Worm (Caenorhabditis elegans) whole organism, midembryonic: Measurements from ENCODE around the gene F11G11.14.
"Not testable (repeated sequence)": the region's sequence is repeated elsewhere in the genome, so short reads cannot be mapped to it uniquely, and the experiment has no call there.

Experiments
- T22C8.4 ChIP-seq: fragments of 200-800 bp; sonication (Bioruptor generic); IDR thresholded peaks from 2 replicates; pipeline ENCODE4 v1.3.6; 2022; ENCODE audit warnings: missing genetic modification characterization, missing compliant biosample characterization
- cog-1 ChIP-seq: sonication (generic microtip); optimal IDR thresholded peaks from 2 replicates; lab custom pipeline; 2016; ENCODE audit warnings: missing genetic modification characterization, missing compliant biosample characterization
- flt-1 ChIP-seq: fragments of 200-800 bp; sonication (Bioruptor generic); IDR thresholded peaks from 2 replicates; pipeline ENCODE4 v1.3.6; 2022; ENCODE audit warnings: missing genetic modification characterization, missing compliant biosample characterization
- klf-2 ChIP-seq: fragments of 200-800 bp; sonication (Bioruptor generic); conservative IDR thresholded peaks from 2 replicates; pipeline ENCODE4 v1.3.6; 2022; ENCODE audit warnings: missing genetic modification reagents, missing genetic modification characterization, missing compliant biosample characterization
- med-1 ChIP-seq: sonication (generic microtip); optimal IDR thresholded peaks from 2 replicates; lab custom pipeline; 2017; ENCODE audit warnings: missing genetic modification characterization, mild to moderate bottlenecking, missing compliant biosample characterization, antibody characterized with exemption, missing genetic modification reagents; ENCODE audit not compliant: insufficient read depth
- ref-1 ChIP-seq: fragments of 200-800 bp; sonication (Bioruptor generic); conservative IDR thresholded peaks from 2 replicates; pipeline ENCODE4 v1.3.6; 2022; ENCODE audit warnings: missing genetic modification reagents, missing genetic modification characterization, missing compliant biosample characterization
- tab-1 ChIP-seq: fragments of 200-800 bp; sonication (Bioruptor generic); IDR thresholded peaks from 2 replicates; pipeline ENCODE4 v1.3.6; 2022; ENCODE audit warnings: missing genetic modification characterization, missing compliant biosample characterization
- ztf-23 ChIP-seq: fragments of 200-800 bp; sonication (Bioruptor generic); IDR thresholded peaks from 2 replicates; pipeline ENCODE4 v1.3.6; 2022; ENCODE audit warnings: missing genetic modification reagents, missing genetic modification characterization, missing compliant biosample characterization
- ztf-29 ChIP-seq: fragments of 200-800 bp; sonication (Bioruptor generic); IDR thresholded peaks from 2 replicates; pipeline ENCODE4 v1.3.6; 2022; ENCODE audit warnings: missing genetic modification reagents, missing genetic modification characterization, missing compliant biosample characterization

F11G11.14 gene

ce11 chrII:4842143-4842658 lies 21.3 kb upstream of the F11G11.14 start, which contains the start of the genes T23B7.2 and nspd-4:
Gene T23B7.2, minus strand, starts transcription at chrII:4842243.
Gene nspd-4, plus strand, starts transcription at chrII:4842608.
- TF ChIP-seq ztf-29 (GFP tag; lab: Robert Waterston, UW); ref-1 (GFP tag; lab: Robert Waterston, UW); med-1 (GFP tag; lab: Kevin White, UChicago): not testable (repeated sequence)

- TF ChIP-seq flt-1 (GFP tag; lab: Robert Waterston, UW) (no peak), ztf-23 (GFP tag; lab: Robert Waterston, UW) (no peak), ref-1 (GFP tag; lab: Robert Waterston, UW) (no peak), T22C8.4 (GFP tag; lab: Robert Waterston, UW) (no peak), tab-1 (no peak), cog-1 (tag; lab: Kevin White, UChicago) (no peak), ztf-29 (GFP tag; lab: Robert Waterston, UW) (no peak), klf-2 (no peak), med-1 (GFP tag; lab: Kevin White, UChicago) (no peak)
Measured at ce11 chrII:4849885-4850284, 13.6 kb upstream of the F11G11.14 start, which contains the start of gene T23B7.3. Gene T23B7.3, plus strand, starts transcription at chrII:4850185.

- TF ChIP-seq tab-1 (peak; percentile 22; the same call in 1 of the 2 replicates), klf-2 (no peak; the same call in 1 of the 2 replicates), flt-1 (GFP tag; lab: Robert Waterston, UW) (peak; percentile 65; the same call in 1 of the 2 replicates), cog-1 (tag; lab: Kevin White, UChicago) (peak; percentile 54), ztf-29 (GFP tag; lab: Robert Waterston, UW) (no peak), ztf-23 (GFP tag; lab: Robert Waterston, UW) (peak; percentile 79), T22C8.4 (GFP tag; lab: Robert Waterston, UW) (peak; percentile 53; the same call in 1 of the 2 replicates), ref-1 (GFP tag; lab: Robert Waterston, UW) (no peak), med-1 (GFP tag; lab: Kevin White, UChicago) (peak; percentile 59)
Measured at ce11 chrII:4851594-4852106, 11.8 kb upstream of the F11G11.14 start, which contains the start of gene dnj-9. Gene dnj-9, plus strand, starts transcription at chrII:4852056.

ce11 chrII:4854761-4855160 lies 8.7 kb upstream of the F11G11.14 start:
- no peak for TF ChIP-seq cog-1 (tag; lab: Kevin White, UChicago)
- TF ChIP-seq klf-2, result no peak
- TF ChIP-seq ztf-29 (GFP tag; lab: Robert Waterston, UW), result no peak
- no peak for TF ChIP-seq ztf-23 (GFP tag; lab: Robert Waterston, UW)
- TF ChIP-seq tab-1, result no peak
- no peak for TF ChIP-seq med-1 (GFP tag; lab: Kevin White, UChicago)
- TF ChIP-seq T22C8.4 (GFP tag; lab: Robert Waterston, UW), result no peak
- TF ChIP-seq flt-1 (GFP tag; lab: Robert Waterston, UW), result no peak
- TF ChIP-seq ref-1 (GFP tag; lab: Robert Waterston, UW), result no peak

- TF ChIP-seq flt-1 (GFP tag; lab: Robert Waterston, UW), result no peak
- no peak for TF ChIP-seq cog-1 (tag; lab: Kevin White, UChicago)
- TF ChIP-seq klf-2, result no peak
- no peak for TF ChIP-seq T22C8.4 (GFP tag; lab: Robert Waterston, UW)
- TF ChIP-seq ref-1 (GFP tag; lab: Robert Waterston, UW), result no peak
- no peak for TF ChIP-seq ztf-23 (GFP tag; lab: Robert Waterston, UW)
- TF ChIP-seq med-1 (GFP tag; lab: Kevin White, UChicago), result no peak
- no peak for TF ChIP-seq tab-1
- TF ChIP-seq ztf-29 (GFP tag; lab: Robert Waterston, UW), result no peak
Measured at ce11 chrII:4855489-4855888, 8.0 kb upstream of the F11G11.14 start.

- TF ChIP-seq ztf-29 (GFP tag; lab: Robert Waterston, UW), result no peak
- no peak for TF ChIP-seq tab-1
- no peak for TF ChIP-seq T22C8.4 (GFP tag; lab: Robert Waterston, UW)
- no peak for TF ChIP-seq klf-2
- TF ChIP-seq flt-1 (GFP tag; lab: Robert Waterston, UW), result no peak
- TF ChIP-seq med-1 (GFP tag; lab: Kevin White, UChicago), result no peak
- no peak for TF ChIP-seq ztf-23 (GFP tag; lab: Robert Waterston, UW)
- no peak for TF ChIP-seq cog-1 (tag; lab: Kevin White, UChicago)
- TF ChIP-seq ref-1 (GFP tag; lab: Robert Waterston, UW), result no peak
Measured at ce11 chrII:4856113-4856512, 7.4 kb upstream of the F11G11.14 start.

ce11 chrII:4857086-4857485 lies 6.4 kb upstream of the F11G11.14 start:
- no peak for TF ChIP-seq klf-2
- TF ChIP-seq flt-1 (GFP tag; lab: Robert Waterston, UW), result no peak
- 0 out of 2 replicates have a peak, but pooled peaks have one; percentile 24 for TF ChIP-seq ztf-23 (GFP tag; lab: Robert Waterston, UW)
- 0 out of 2 replicates have a peak, but pooled peaks have one; percentile 13 for TF ChIP-seq T22C8.4 (GFP tag; lab: Robert Waterston, UW)
- no peak for TF ChIP-seq med-1 (GFP tag; lab: Kevin White, UChicago)
- no peak for TF ChIP-seq tab-1

- TF ChIP-seq cog-1 (tag; lab: Kevin White, UChicago) (no peak), med-1 (GFP tag; lab: Kevin White, UChicago) (no peak), flt-1 (GFP tag; lab: Robert Waterston, UW) (no peak), T22C8.4 (GFP tag; lab: Robert Waterston, UW) (no peak), ref-1 (GFP tag; lab: Robert Waterston, UW) (no peak), klf-2 (no peak), tab-1 (no peak), ztf-29 (GFP tag; lab: Robert Waterston, UW) (no peak)
Measured at ce11 chrII:4857873-4858364, 5.6 kb upstream of the F11G11.14 start, which contains the start of gene F11G11.5. Gene F11G11.5, plus strand, starts transcription at chrII:4857923.

- TF ChIP-seq ztf-29 (GFP tag; lab: Robert Waterston, UW), result no peak
- no peak for TF ChIP-seq ztf-23 (GFP tag; lab: Robert Waterston, UW)
- TF ChIP-seq tab-1, result no peak
- no peak for TF ChIP-seq cog-1 (tag; lab: Kevin White, UChicago)
- TF ChIP-seq klf-2, result no peak
- no peak for TF ChIP-seq med-1 (GFP tag; lab: Kevin White, UChicago)
- TF ChIP-seq T22C8.4 (GFP tag; lab: Robert Waterston, UW), result no peak
- TF ChIP-seq ref-1 (GFP tag; lab: Robert Waterston, UW), result no peak
- TF ChIP-seq flt-1 (GFP tag; lab: Robert Waterston, UW), result no peak
Measured at ce11 chrII:4858906-4859411, 4.5 kb upstream of the F11G11.14 start.
